Fruit fly (Drosophila melanogaster) whole organism, embryonic: ENCODE data around the gene Cka.

Source experiments
- Asciz ChIP-seq: fragments of 200-800 bp; sonication (Bioruptor generic); optimal IDR thresholded peaks from 2 replicates; lab custom pipeline; 2017; ENCODE audit warnings: missing biosample characterization, mild to moderate bottlenecking, missing genetic modification characterization, missing genetic modification reagents
- Atf6 ChIP-seq: fragments of 200-800 bp; sonication (Bioruptor generic); IDR thresholded peaks from 2 replicates; pipeline ENCODE4 v1.3.6; 2022; ENCODE audit warnings: missing biosample characterization, missing genetic modification characterization
- B-H1 ChIP-seq: fragments of 200-800 bp; sonication (Bioruptor generic); IDR thresholded peaks from 3 replicates; pipeline ENCODE4 v1.3.6; 2022; ENCODE audit warnings: missing biosample characterization, missing genetic modification characterization
- CG10267 ChIP-seq: fragments of 200-800 bp; sonication (Bioruptor generic); optimal IDR thresholded peaks from 2 replicates; lab custom pipeline; 2018; ENCODE audit warnings: missing biosample characterization, mild to moderate bottlenecking, missing genetic modification characterization, moderate library complexity
- CG10321 ChIP-seq: fragments of 200-800 bp; sonication (Bioruptor generic); IDR thresholded peaks from 2 replicates; pipeline ENCODE4 v1.3.6; 2022; ENCODE audit warnings: missing biosample characterization, missing genetic modification characterization
- CG10462 ChIP-seq: fragments of 200-800 bp; sonication (Bioruptor generic); optimal IDR thresholded peaks from 2 replicates; lab custom pipeline; 2016; ENCODE audit warnings: missing biosample characterization, missing genetic modification characterization
- CG10979 ChIP-seq: fragments of 200-800 bp; sonication (Bioruptor generic); optimal IDR thresholded peaks from 2 replicates; lab custom pipeline; 2018; ENCODE audit warnings: missing biosample characterization, mild to moderate bottlenecking, missing genetic modification characterization, moderate library complexity
- CG12299 ChIP-seq: fragments of 200-800 bp; sonication (Bioruptor generic); optimal IDR thresholded peaks from 2 replicates; lab custom pipeline; 2018; ENCODE audit warnings: missing biosample characterization, mild to moderate bottlenecking, missing genetic modification characterization
- CG13296 ChIP-seq: fragments of 200-800 bp; sonication (Bioruptor generic); optimal IDR thresholded peaks from 3 replicates; lab custom pipeline; 2018; ENCODE audit warnings: missing biosample characterization, mild to moderate bottlenecking, missing genetic modification characterization
- CG13424 ChIP-seq: fragments of 200-800 bp; sonication (Bioruptor generic); optimal IDR thresholded peaks from 2 replicates; lab custom pipeline; 2019; ENCODE audit warnings: missing biosample characterization, mild to moderate bottlenecking, missing genetic modification characterization, moderate library complexity
- CG14710 ChIP-seq: fragments of 200-800 bp; sonication (Bioruptor generic); optimal IDR thresholded peaks from 3 replicates; lab custom pipeline; 2019; ENCODE audit warnings: missing biosample characterization, mild to moderate bottlenecking, missing genetic modification characterization, moderate library complexity
- CG1603 ChIP-seq: fragments of 200-800 bp; sonication (Bioruptor generic); optimal IDR thresholded peaks from 2 replicates; lab custom pipeline; 2019; ENCODE audit warnings: missing biosample characterization, mild to moderate bottlenecking, missing genetic modification characterization, moderate library complexity
- CG16863 ChIP-seq: fragments of 200-800 bp; sonication (Bioruptor generic); optimal IDR thresholded peaks from 3 replicates; lab custom pipeline; 2016; ENCODE audit warnings: missing biosample characterization, missing genetic modification characterization
- CG17829 ChIP-seq: fragments of 200-800 bp; optimal IDR thresholded peaks from 2 replicates; lab custom pipeline; 2019; ENCODE audit warnings: missing biosample characterization, mild to moderate bottlenecking, missing genetic modification characterization, moderate library complexity
- CG2120 ChIP-seq: fragments of 200-800 bp; sonication (Bioruptor generic); optimal IDR thresholded peaks from 3 replicates; lab custom pipeline; 2016; ENCODE audit warnings: missing biosample characterization, missing genetic modification characterization
- CG2889 ChIP-seq: fragments of 200-800 bp; sonication (Bioruptor generic); IDR thresholded peaks from 3 replicates; pipeline ENCODE4 v1.3.6; 2022; ENCODE audit warnings: missing biosample characterization, missing genetic modification characterization
- CG43689 ChIP-seq: fragments of 200-800 bp; sonication (Bioruptor generic); IDR thresholded peaks from 2 replicates; pipeline ENCODE4 v1.3.6; 2022; ENCODE audit warnings: missing biosample characterization, missing genetic modification characterization
- CG4404 ChIP-seq: fragments of 200-800 bp; sonication (Bioruptor generic); IDR thresholded peaks from 2 replicates; pipeline ENCODE4 v1.3.6; 2022; ENCODE audit warnings: missing biosample characterization, missing genetic modification characterization
- CG8281 ChIP-seq: fragments of 200-800 bp; sonication (Bioruptor generic); optimal IDR thresholded peaks from 2 replicates; lab custom pipeline; 2018; ENCODE audit warnings: missing biosample characterization, mild to moderate bottlenecking, missing genetic modification characterization, moderate library complexity
- CG8290 ChIP-seq, 3 experiments: fragments of 200-800 bp; sonication (Bioruptor generic); optimal IDR thresholded peaks; 2 replicates each; lab custom pipeline; 2016 to 2019; ENCODE audit warnings: missing biosample characterization in 3 of 3, missing genetic modification characterization in 3 of 3, mild to moderate bottlenecking in 2 of 3, moderate library complexity in 1 of 3
- CG8924 ChIP-seq: fragments of 200-800 bp; optimal IDR thresholded peaks from 3 replicates; lab custom pipeline; 2019; ENCODE audit warnings: missing biosample characterization, mild to moderate bottlenecking, missing genetic modification characterization, moderate library complexity
- Dek ChIP-seq: fragments of 200-800 bp; sonication (Bioruptor generic); optimal IDR thresholded peaks from 3 replicates; lab custom pipeline; 2019; ENCODE audit warnings: missing biosample characterization, mild to moderate bottlenecking, missing genetic modification characterization, moderate library complexity
- Eip74EF ChIP-seq, 2 experiments: fragments of 200-800 bp in 1 of 2; fragments of >200 bp in 1 of 2; sonication (Bioruptor generic) in 1 of 2; optimal IDR thresholded peaks; 2 replicates each; lab custom pipeline; 2017 to 2019; ENCODE audit warnings: missing biosample characterization in 2 of 2, missing genetic modification characterization in 2 of 2, mild to moderate bottlenecking in 1 of 2, moderate library complexity in 1 of 2
- Hey ChIP-seq: fragments of 200-800 bp; sonication (Bioruptor generic); optimal IDR thresholded peaks from 3 replicates; lab custom pipeline; 2018; ENCODE audit warnings: missing biosample characterization, mild to moderate bottlenecking, missing genetic modification characterization
- Hmx ChIP-seq: fragments of 200-800 bp; sonication (Bioruptor generic); optimal IDR thresholded peaks from 2 replicates; lab custom pipeline; 2016; ENCODE audit warnings: missing biosample characterization, missing genetic modification characterization
- Hsf ChIP-seq: fragments of 200-800 bp; sonication (Bioruptor generic); optimal IDR thresholded peaks from 3 replicates; lab custom pipeline; 2016; ENCODE audit warnings: missing biosample characterization, missing genetic modification characterization
- Max ChIP-seq: fragments of 200-800 bp; sonication (Bioruptor generic); optimal IDR thresholded peaks from 2 replicates; lab custom pipeline; 2016; ENCODE audit warnings: missing biosample characterization, mild to moderate bottlenecking, missing genetic modification characterization
- Six4 ChIP-seq: fragments of 200-800 bp; sonication (Bioruptor generic); optimal IDR thresholded peaks from 2 replicates; lab custom pipeline; 2016; ENCODE audit warnings: missing biosample characterization, missing genetic modification characterization
- Sox102F ChIP-seq: fragments of 200-800 bp; sonication (Bioruptor generic); optimal IDR thresholded peaks from 2 replicates; lab custom pipeline; 2018; ENCODE audit warnings: missing biosample characterization, mild to moderate bottlenecking, missing genetic modification characterization, moderate library complexity
- ase ChIP-seq: fragments of 200-800 bp; sonication (Bioruptor generic); IDR thresholded peaks from 3 replicates; pipeline ENCODE4 v1.3.6; 2022; ENCODE audit warnings: missing biosample characterization, missing genetic modification characterization
- cwo ChIP-seq: fragments of 200-800 bp; sonication (Bioruptor generic); optimal IDR thresholded peaks from 3 replicates; lab custom pipeline; 2017; ENCODE audit warnings: missing biosample characterization, missing genetic modification characterization, mild to moderate bottlenecking, moderate library complexity, missing genetic modification reagents
- da ChIP-seq: fragments of 200-800 bp; sonication (Bioruptor generic); optimal IDR thresholded peaks from 2 replicates; lab custom pipeline; 2016; ENCODE audit warnings: missing biosample characterization, missing genetic modification characterization
- grau ChIP-seq: fragments of 200-800 bp; optimal IDR thresholded peaks from 3 replicates; lab custom pipeline; 2019; ENCODE audit warnings: missing biosample characterization, mild to moderate bottlenecking, missing genetic modification characterization, moderate library complexity
- grn ChIP-seq: fragments of 200-800 bp; sonication (Bioruptor generic); optimal IDR thresholded peaks from 3 replicates; lab custom pipeline; 2017; ENCODE audit warnings: missing biosample characterization, missing genetic modification characterization
- hth ChIP-seq: fragments of >200 bp; optimal IDR thresholded peaks from 2 replicates; lab custom pipeline; 2017; ENCODE audit warnings: inconsistent platforms
- knrl ChIP-seq: fragments of 200-800 bp; sonication (Bioruptor generic); IDR thresholded peaks from 3 replicates; pipeline ENCODE4 v1.3.6; 2022; ENCODE audit warnings: missing biosample characterization, missing genetic modification characterization; ENCODE audit not compliant: partially characterized antibody
- lbe ChIP-seq: fragments of 200-800 bp; sonication (Bioruptor generic); optimal IDR thresholded peaks from 2 replicates; lab custom pipeline; 2016; ENCODE audit warnings: missing biosample characterization, mild to moderate bottlenecking, missing genetic modification characterization
- nmo ChIP-seq: fragments of 200-800 bp; sonication (Bioruptor generic); optimal IDR thresholded peaks from 2 replicates; lab custom pipeline; 2018; ENCODE audit warnings: missing biosample characterization, mild to moderate bottlenecking, missing genetic modification characterization, moderate library complexity
- pan ChIP-seq, 4 experiments: fragments of >200 bp in 3 of 4; fragments of 200-800 bp in 1 of 4; sonication (Bioruptor generic) in 1 of 4; optimal IDR thresholded peaks in 3 of 4; IDR thresholded peaks in 1 of 4; 2 replicates each; pipeline versions ENCODE4 v1.3.6 to Lab custom; 2017 to 2022; ENCODE audit warnings: missing biosample characterization in 2 of 4, missing genetic modification characterization in 2 of 4, mixed read lengths in 1 of 4
- prd ChIP-seq, 3 experiments: fragments of >200 bp in 2 of 3; fragments of 200-800 bp in 1 of 3; sonication (Bioruptor generic) in 1 of 3; optimal IDR thresholded peaks in 2 of 3; IDR thresholded peaks in 1 of 3; 2 replicates in 2 of 3; 3 replicates in 1 of 3; pipeline versions ENCODE4 v1.3.6 to Lab custom; 2017 to 2022; ENCODE audit warnings: missing biosample characterization in 1 of 3, missing genetic modification characterization in 1 of 3
- run ChIP-seq: fragments of 200-800 bp; sonication (Bioruptor generic); optimal IDR thresholded peaks from 3 replicates; lab custom pipeline; 2018; ENCODE audit warnings: missing biosample characterization, mild to moderate bottlenecking, missing genetic modification characterization
- sisA ChIP-seq: fragments of 200-800 bp; sonication (Bioruptor generic); IDR thresholded peaks from 2 replicates; pipeline ENCODE4 v1.3.6; 2022; ENCODE audit warnings: missing biosample characterization, missing genetic modification characterization
- slp2 ChIP-seq: fragments of 200-800 bp; sonication (Bioruptor generic); optimal IDR thresholded peaks from 2 replicates; lab custom pipeline; 2016; ENCODE audit warnings: missing biosample characterization, missing genetic modification characterization
- sug ChIP-seq: fragments of 200-800 bp; optimal IDR thresholded peaks from 2 replicates; lab custom pipeline; 2019; ENCODE audit warnings: missing biosample characterization, mild to moderate bottlenecking, missing genetic modification characterization, moderate library complexity
- vvl ChIP-seq: fragments of 200-800 bp; sonication (Bioruptor generic); IDR thresholded peaks from 2 replicates; pipeline ENCODE4 v1.3.6; 2022; ENCODE audit warnings: missing biosample characterization, missing genetic modification characterization
- wek ChIP-seq: fragments of 200-800 bp; sonication (Bioruptor generic); optimal IDR thresholded peaks from 3 replicates; lab custom pipeline; 2018; ENCODE audit warnings: missing biosample characterization, mild to moderate bottlenecking, missing genetic modification characterization, moderate library complexity
- z ChIP-seq: fragments of 200-800 bp; sonication (Bioruptor generic); IDR thresholded peaks from 3 replicates; pipeline ENCODE4 v1.3.6; 2022; ENCODE audit warnings: missing biosample characterization, missing genetic modification characterization
- zfh2 ChIP-seq: fragments of 200-800 bp; sonication (Bioruptor generic); optimal IDR thresholded peaks from 2 replicates; lab custom pipeline; 2016; ENCODE audit warnings: missing biosample characterization, missing genetic modification characterization

Gene Cka

dm6 chr2L:7997290-7998079 lies 33.0 kb upstream of the Cka start (continued):
- TF ChIP-seq Hmx (GFP tag; lab: Kevin White, UChicago) (no peak), wek (no peak), ase (GFP tag; lab: Robert Waterston, UW) (no peak), Hey (tag; lab: Kevin White, UChicago) (no peak), CG2120 (GFP tag; lab: Kevin White, UChicago) (no peak), vvl (GFP tag; lab: Robert Waterston, UW) (no peak), CG10267 (tag; lab: Kevin White, UChicago) (peak; percentile 35), CG8281 (tag; lab: Kevin White, UChicago) (no peak), Hsf (GFP tag; lab: Kevin White, UChicago) (no peak), B-H1 (GFP tag; lab: Robert Waterston, UW) (no peak), da (GFP tag; lab: Kevin White, UChicago) (no peak), CG43689 (no peak), prd (optimal IDR thresholded peaks at IDR 0.05; lab: Kevin White, UChicago) (no peak), prd (GFP tag; IDR thresholded peaks at IDR 0.05; lab: Robert Waterston, UW) (peak; percentile 45; the same call in 1 of the 3 replicates), CG2889 (GFP tag; lab: Robert Waterston, UW) (no peak), CG14710 (tag; lab: Kevin White, UChicago) (peak; percentile 35), CG16863 (GFP tag; lab: Kevin White, UChicago) (no peak), run (tag; lab: Kevin White, UChicago) (no peak), CG10462 (GFP tag; lab: Kevin White, UChicago) (no peak), grn (peak; percentile 53), Sox102F (GFP tag; lab: Kevin White, UChicago) (peak; percentile 60), CG17829 (tag; lab: Kevin White, UChicago) (peak; percentile 47), hth (lab: Kevin White, UChicago) (no peak), z (GFP tag; lab: Robert Waterston, UW) (no peak), CG1603 (no peak), sug (no peak), grau (tag; lab: Kevin White, UChicago) (peak; percentile 31), CG10321 (no peak), sisA (GFP tag; lab: Robert Waterston, UW) (no peak), Atf6 (no peak), CG4404 (GFP tag; lab: Robert Waterston, UW) (no peak), CG13296 (GFP tag; lab: Kevin White, UChicago) (no peak), cwo (GFP tag; lab: Kevin White, UChicago) (no peak), nmo (GFP tag; lab: Kevin White, UChicago) (peak; percentile 43), CG13424 (tag; lab: Kevin White, UChicago) (no peak), CG10979 (tag; lab: Kevin White, UChicago) (peak; percentile 53), zfh2 (no peak), CG12299 (tag; lab: Kevin White, UChicago) (no peak), Six4 (GFP tag; lab: Kevin White, UChicago) (peak; percentile 15), lbe (GFP tag; lab: Kevin White, UChicago) (no peak), CG8924 (tag; lab: Kevin White, UChicago) (peak; percentile 11), pan (optimal IDR thresholded peaks at IDR 0.05; lab: Kevin White, UChicago) (no peak), pan (GFP tag; optimal IDR thresholded peaks at IDR 0.05 in 1 of 2, IDR thresholded peaks at IDR 0.05 in 1 of 2) (peak in 1 of 2 experiments; percentile 51), Dek (tag; lab: Kevin White, UChicago) (no peak), knrl (GFP tag; lab: Robert Waterston, UW) (no peak), CG8290 (GFP tag; optimal IDR thresholded peaks at IDR 0.05; lab: Kevin White, UChicago) (no peak), CG8290 (tag; optimal IDR thresholded peaks at IDR 0.05; lab: Kevin White, UChicago) (no peak), Eip74EF (GFP tag; optimal IDR thresholded peaks at IDR 0.05; lab: Kevin White, UChicago) (no peak), slp2 (GFP tag; lab: Kevin White, UChicago) (no peak), Max (GFP tag; lab: Kevin White, UChicago) (no peak), Asciz (GFP tag; lab: Kevin White, UChicago) (peak; percentile 36)
